Worm (Caenorhabditis elegans) whole organism, late embryonic: ENCODE results near the gene ZC8.6.

Source experiments
- ceh-22 ChIP-seq: sonication (generic microtip); optimal IDR thresholded peaks from 2 replicates; lab custom pipeline; 2017; ENCODE audit warnings: missing biosample characterization, missing genetic modification characterization
- dve-1 ChIP-seq: sonication (generic microtip); optimal IDR thresholded peaks from 2 replicates; lab custom pipeline; 2017; ENCODE audit warnings: antibody characterized with exemption, mild to moderate bottlenecking, missing genetic modification characterization, missing compliant biosample characterization

DNA sequence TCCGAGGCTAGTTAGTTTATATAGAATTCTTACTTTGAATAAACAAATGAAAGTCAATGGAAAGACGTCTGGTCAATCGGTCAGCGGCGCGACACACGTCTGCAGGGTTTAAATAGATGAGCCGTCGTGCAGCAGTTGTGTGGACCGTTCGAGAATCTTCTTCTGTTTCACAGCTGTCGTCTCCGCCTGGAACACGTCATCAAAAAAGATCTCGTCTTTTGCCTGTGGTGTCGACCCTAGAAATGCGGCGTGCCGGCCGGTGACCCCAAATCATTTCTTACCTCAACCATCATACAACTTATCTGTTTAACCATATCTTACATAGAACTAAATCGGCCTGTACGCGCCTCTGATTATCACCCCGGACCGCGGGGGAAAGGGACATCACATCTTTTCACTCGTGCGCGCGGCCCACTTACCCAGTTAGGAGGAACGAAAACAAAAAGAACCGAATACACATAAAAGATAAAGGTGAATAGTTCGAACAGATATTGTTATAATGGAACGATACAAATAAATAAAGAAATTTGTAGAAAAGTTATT, 25.3 kb downstream of the ZC8.6 start:
- TF ChIP-seq ceh-22 (tag; lab: Kevin White, UChicago) (no peak), dve-1 (tag; lab: Kevin White, UChicago) (no peak)
